Worm (Caenorhabditis elegans) whole organism, late embryonic: ENCODE data around the gene srb-12.
"Not testable (repeated sequence)": the region's sequence is repeated elsewhere in the genome, so short reads cannot be mapped to it uniquely, and the experiment has no call there.

ENCODE experiments used
- C08G9.2 ChIP-seq: sonication (generic microtip); optimal IDR thresholded peaks from 2 replicates; lab custom pipeline; 2016; ENCODE audit warnings: mild to moderate bottlenecking, missing genetic modification characterization, moderate library complexity, missing compliant biosample characterization
- C38D4.7 ChIP-seq: fragments of 200-800 bp; sonication (Bioruptor generic); optimal IDR thresholded peaks from 2 replicates; lab custom pipeline; 2018; ENCODE audit warnings: mild to moderate bottlenecking, missing genetic modification characterization, moderate library complexity, missing compliant biosample characterization
- K02D7.2 ChIP-seq: sonication (generic microtip); optimal IDR thresholded peaks from 2 replicates; lab custom pipeline; 2017; ENCODE audit warnings: mild to moderate bottlenecking, missing genetic modification characterization, missing compliant biosample characterization
- K09A11.1 ChIP-seq: sonication (generic microtip); optimal IDR thresholded peaks from 2 replicates; lab custom pipeline; 2017; ENCODE audit warnings: antibody characterized with exemption, mild to moderate bottlenecking, missing genetic modification characterization, missing compliant biosample characterization; ENCODE audit not compliant: insufficient read depth
- T23F11.4 ChIP-seq: fragments of 200-800 bp; sonication (Bioruptor generic); optimal IDR thresholded peaks from 2 replicates; lab custom pipeline; 2018; ENCODE audit warnings: mild to moderate bottlenecking, missing genetic modification characterization, missing compliant biosample characterization
- ceh-48 ChIP-seq: sonication (generic microtip); optimal IDR thresholded peaks from 2 replicates; lab custom pipeline; 2016; ENCODE audit warnings: missing genetic modification characterization, inconsistent platforms, missing compliant biosample characterization
- ceh-6 ChIP-seq: fragments of 200-800 bp; sonication (Bioruptor generic); optimal IDR thresholded peaks from 2 replicates; lab custom pipeline; 2018; ENCODE audit warnings: mild to moderate bottlenecking, missing genetic modification characterization, missing compliant biosample characterization
- ceh-9 ChIP-seq: sonication (generic microtip); optimal IDR thresholded peaks from 2 replicates; lab custom pipeline; 2016; ENCODE audit warnings: mild to moderate bottlenecking, missing genetic modification characterization, inconsistent platforms, missing compliant biosample characterization
- dmd-4 ChIP-seq: sonication (generic microtip); optimal IDR thresholded peaks from 2 replicates; lab custom pipeline; 2016; ENCODE audit warnings: borderline replicate concordance, missing genetic modification characterization, missing compliant biosample characterization
- elt-2 ChIP-seq: sonication (generic microtip); optimal IDR thresholded peaks from 2 replicates; lab custom pipeline; 2016; ENCODE audit warnings: missing genetic modification reagents, missing genetic modification characterization, missing compliant biosample characterization
- elt-4 ChIP-seq: sonication (generic microtip); optimal IDR thresholded peaks from 2 replicates; lab custom pipeline; 2016; ENCODE audit warnings: missing genetic modification characterization, missing compliant biosample characterization
- eyg-1 ChIP-seq: sonication (generic microtip); optimal IDR thresholded peaks from 2 replicates; lab custom pipeline; 2016; ENCODE audit warnings: missing genotype, missing genetic modification characterization, missing compliant biosample characterization
- fkh-10 ChIP-seq: fragments of 150-350 bp; optimal IDR thresholded peaks from 2 replicates; lab custom pipeline; 2014; ENCODE audit warnings: missing biosample characterization, missing genetic modification reagents, missing genetic modification characterization
- gmeb-2 ChIP-seq: sonication (generic microtip); optimal IDR thresholded peaks from 2 replicates; lab custom pipeline; 2016; ENCODE audit warnings: missing genetic modification characterization, inconsistent platforms, missing compliant biosample characterization
- hlh-30 ChIP-seq: sonication (generic microtip); optimal IDR thresholded peaks from 2 replicates; lab custom pipeline; 2017; ENCODE audit warnings: antibody characterized with exemption, missing genetic modification characterization, missing compliant biosample characterization; ENCODE audit not compliant: insufficient read depth
- hlh-6 ChIP-seq: sonication (generic microtip); optimal IDR thresholded peaks from 2 replicates; lab custom pipeline; 2016; ENCODE audit warnings: missing genotype, missing genetic modification characterization, missing compliant biosample characterization
- hlh-8 ChIP-seq: sonication (generic microtip); optimal IDR thresholded peaks from 2 replicates; lab custom pipeline; 2016; ENCODE audit warnings: missing genotype, missing genetic modification characterization, missing compliant biosample characterization
- lim-6 ChIP-seq: sonication (generic microtip); optimal IDR thresholded peaks from 2 replicates; lab custom pipeline; 2016; ENCODE audit warnings: missing genetic modification characterization, missing compliant biosample characterization
- pag-3 ChIP-seq: sonication (generic microtip); optimal IDR thresholded peaks from 2 replicates; lab custom pipeline; 2016; ENCODE audit warnings: missing compliant biosample characterization, missing genetic modification characterization, borderline replicate concordance
- pha-4 ChIP-seq: fragments of 150-350 bp; optimal IDR thresholded peaks from 2 replicates; lab custom pipeline; 2018; ENCODE audit warnings: missing biosample characterization, missing genetic modification reagents, missing genetic modification characterization
- ref-2 ChIP-seq: sonication (generic microtip); optimal IDR thresholded peaks from 2 replicates; lab custom pipeline; 2016; ENCODE audit warnings: missing genetic modification characterization, missing compliant biosample characterization
- sdc-2 ChIP-seq: sonication (generic microtip); optimal IDR thresholded peaks from 2 replicates; lab custom pipeline; 2016; ENCODE audit warnings: missing genotype, missing genetic modification characterization, missing compliant biosample characterization
- syd-9 ChIP-seq: sonication (generic microtip); optimal IDR thresholded peaks from 2 replicates; lab custom pipeline; 2016; ENCODE audit warnings: mild to moderate bottlenecking, missing genetic modification characterization, moderate library complexity, missing compliant biosample characterization
- tbx-2 ChIP-seq: sonication (generic microtip); optimal IDR thresholded peaks from 2 replicates; lab custom pipeline; 2016; ENCODE audit warnings: missing genetic modification characterization, missing compliant biosample characterization
- unc-3 ChIP-seq, 2 experiments: fragments of 200-800 bp in 1 of 2; sonication (Bioruptor generic) in 1 of 2; sonication (generic microtip) in 1 of 2; conservative IDR thresholded peaks in 1 of 2; optimal IDR thresholded peaks in 1 of 2; 2 replicates each; pipeline versions ENCODE4 v1.3.6 to Lab custom; 2016 to 2022; ENCODE audit warnings: missing compliant biosample characterization in 2 of 2, missing genetic modification characterization in 2 of 2, missing genetic modification reagents in 1 of 2
- unc-55 ChIP-seq: sonication (generic microtip); optimal IDR thresholded peaks from 2 replicates; lab custom pipeline; 2017; ENCODE audit warnings: missing biosample characterization, missing genetic modification reagents, missing genetic modification characterization
- zip-5 ChIP-seq: sonication (generic microtip); optimal IDR thresholded peaks from 2 replicates; lab custom pipeline; 2016; ENCODE audit warnings: missing genetic modification characterization, missing compliant biosample characterization

The srb-12 gene

DNA sequence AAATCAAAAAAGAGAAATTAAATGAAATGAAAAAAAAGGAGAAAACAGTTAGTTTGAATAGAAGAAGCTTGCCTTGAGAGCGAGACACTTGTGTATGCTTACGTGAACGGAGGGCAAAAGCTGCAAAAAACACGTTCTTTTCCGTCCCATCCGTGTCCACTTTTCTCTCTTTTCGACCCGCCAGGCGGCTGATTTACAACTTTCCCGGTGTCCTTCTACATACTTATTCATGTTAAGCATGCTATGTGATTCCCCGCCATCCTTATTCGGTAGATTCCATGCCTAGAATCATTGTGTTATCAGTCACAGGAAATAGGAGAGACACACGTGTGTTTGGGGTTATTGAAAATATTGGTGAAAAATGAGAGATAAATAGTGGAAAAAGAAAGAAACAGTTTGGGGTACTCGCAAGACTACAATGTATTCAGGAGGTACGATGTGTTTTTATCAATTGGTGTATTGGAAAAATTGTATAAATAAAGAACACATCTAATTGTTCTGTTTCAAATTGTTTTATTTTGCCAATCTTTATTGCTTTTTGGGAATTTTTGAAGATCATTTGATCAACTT lies 12.4 kb downstream of the srb-12 start, which contains the start of gene nas-29:
Gene nas-29 (minus strand): TSS at position 92 of the 570 bp plus-strand sequence.
- TF ChIP-seq zip-5 (tag; lab: Kevin White, UChicago) (no peak), elt-2 (tag; lab: Kevin White, UChicago) (peak; percentile 65)

ce11 chrII:5136296-5136767 lies 18.1 kb downstream of the srb-12 start, which contains the start of gene F58A6.2:
Gene F58A6.2 (plus strand): TSS chrII:5136717.
- TF ChIP-seq ceh-9 (tag; lab: Kevin White, UChicago), result no peak
- no peak for TF ChIP-seq gmeb-2 (tag; lab: Kevin White, UChicago)
- no peak for TF ChIP-seq fkh-10 (GFP tag; lab: Kevin White, UChicago)
- no peak for TF ChIP-seq K09A11.1 (tag; lab: Kevin White, UChicago)
- TF ChIP-seq unc-3 (GFP tag; conservative IDR thresholded peaks at IDR 0.05; lab: Robert Waterston, UW), result no peak
- TF ChIP-seq unc-3 (tag; optimal IDR thresholded peaks at IDR 0.05; lab: Kevin White, UChicago), result no peak
- TF ChIP-seq hlh-6 (tag; lab: Kevin White, UChicago), result no peak
- TF ChIP-seq zip-5 (tag; lab: Kevin White, UChicago), result no peak
- TF ChIP-seq, all 69 proteins: peak for 0

ce11 chrII:5131800-5132199 lies 22.6 kb downstream of the srb-12 start:
- TF ChIP-seq T23F11.4 (GFP tag; lab: Kevin White, UChicago) (no peak), ceh-6 (GFP tag; lab: Kevin White, UChicago) (no peak), K02D7.2 (tag; lab: Kevin White, UChicago) (no peak), hlh-8 (tag; lab: Kevin White, UChicago) (no peak), syd-9 (no peak), tbx-2 (tag; lab: Kevin White, UChicago) (no peak), sdc-2 (no peak), lim-6 (tag; lab: Kevin White, UChicago) (no peak), ceh-9 (tag; lab: Kevin White, UChicago) (no peak)

ce11 chrII:5130081-5130480 lies 24.4 kb downstream of the srb-12 start, which contains the start of gene lgc-56:
Gene lgc-56 (plus strand): TSS chrII:5130381.
- no peak for TF ChIP-seq K09A11.1 (tag; lab: Kevin White, UChicago)

ce11 chrII:5120612-5121011 lies 33.8 kb downstream of the srb-12 start:
- peak; percentile 81 for TF ChIP-seq unc-55 (GFP tag; lab: Kevin White, UChicago)
- TF ChIP-seq ceh-48 (tag; lab: Kevin White, UChicago), result no peak

- TF ChIP-seq elt-4 (tag; lab: Kevin White, UChicago) (no peak), eyg-1 (tag; lab: Kevin White, UChicago) (no peak), C08G9.2 (no peak), ref-2 (tag; lab: Kevin White, UChicago) (no peak), hlh-30 (tag; lab: Kevin White, UChicago) (no peak), elt-2 (tag; lab: Kevin White, UChicago) (no peak), pag-3 (no peak), ceh-9 (tag; lab: Kevin White, UChicago) (no peak)
- TF ChIP-seq, all 69 proteins: peak for 0
Observed at ce11 chrII:5115733-5116132, 38.7 kb downstream of the srb-12 start, which contains the start of gene srsy-1. Gene srsy-1 (plus strand): TSS chrII:5116033.

DNA sequence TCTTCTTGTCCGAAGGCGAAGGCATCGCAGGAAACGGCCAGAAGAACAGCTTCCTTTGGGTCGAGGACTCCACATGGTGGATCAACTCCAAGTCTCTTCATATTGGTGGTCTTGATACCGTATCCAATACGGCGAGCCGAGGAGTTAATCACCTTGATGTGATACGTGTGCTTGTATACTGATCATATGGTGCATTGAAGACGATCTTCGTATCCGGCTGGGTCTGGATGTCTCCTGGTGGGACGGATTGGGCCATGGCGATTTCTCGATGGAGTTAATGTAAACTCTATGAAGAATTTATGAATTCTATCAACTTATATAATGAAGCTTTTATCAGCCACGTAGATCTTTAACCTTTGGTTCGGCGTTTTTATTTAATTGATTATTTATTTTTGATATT lies 39.2 kb downstream of the srb-12 start, which contains the start of gene msp-74:
Gene msp-74 (minus strand): TSS at position 101 of the 400 bp plus-strand sequence.
- TF ChIP-seq C38D4.7 (GFP tag; lab: Kevin White, UChicago); pha-4 (tag; lab: Kevin White, UChicago); dmd-4 (tag; lab: Kevin White, UChicago): not testable (repeated sequence)
